Worm (Caenorhabditis elegans): ENCODE measurements around the gene spp-11.

spp-11 gene

ce11 chrII:6365237-6365815 is 41.9 kb downstream of the spp-11 start, which contains the start of the genes ani-2 and clec-88:
Gene ani-2 (minus strand): TSS chrII:6365367.
Gene clec-88 (plus strand): TSS chrII:6365722.
- no peak for TF ChIP-seq nhr-77 (tag; optimal IDR thresholded peaks at IDR 0.05)
- peak; percentile 87 for TF ChIP-seq unc-130 (GFP tag; optimal IDR thresholded peaks at IDR 0.05)
- peak; percentile 64 for TF ChIP-seq lin-38 (GFP tag; IDR thresholded peaks at IDR 0.05)
- no peak for TF ChIP-seq lsy-2 (tag; optimal IDR thresholded peaks at IDR 0.05)

- no peak for TF ChIP-seq lir-3 (tag; optimal IDR thresholded peaks at IDR 0.05)
- TF ChIP-seq F49E8.2 (tag; optimal IDR thresholded peaks at IDR 0.05; ENCODE audit: borderline replicate concordance): no peak
- no peak for TF ChIP-seq nhr-77 (tag; optimal IDR thresholded peaks at IDR 0.05)
- TF ChIP-seq zfp-3 (GFP tag; conservative IDR thresholded peaks at IDR 0.05): no peak
- no peak for TF ChIP-seq nhr-6 (tag; optimal IDR thresholded peaks at IDR 0.05)
- TF ChIP-seq zip-2 (tag; optimal IDR thresholded peaks at IDR 0.05): no peak
- TF ChIP-seq arid-1 (GFP tag; conservative IDR thresholded peaks at IDR 0.05): 0 out of 2 replicates have a peak, but pooled peaks have one; percentile 16
- no peak for TF ChIP-seq nhr-41 (GFP tag; IDR thresholded peaks at IDR 0.05)
- TF ChIP-seq ceh-20 (GFP tag; IDR thresholded peaks at IDR 0.05): peak; percentile 46; the same call in 1 of the 2 replicates
- TF ChIP-seq ctbp-1 (GFP tag; IDR thresholded peaks at IDR 0.05): no peak
- TF ChIP-seq attf-4 (tag; optimal IDR thresholded peaks at IDR 0.05): no peak
- no peak for TF ChIP-seq gei-8 (GFP tag; optimal IDR thresholded peaks at IDR 0.05)
- TF ChIP-seq hmg-1.1 (GFP tag; IDR thresholded peaks at IDR 0.05): peak; percentile 60
- TF ChIP-seq egl-27 (tag; optimal IDR thresholded peaks at IDR 0.05): no peak
- no peak for TF ChIP-seq nhr-48 (tag; optimal IDR thresholded peaks at IDR 0.05)
- no peak for TF ChIP-seq snpc-1.2 (GFP tag; IDR thresholded peaks at IDR 0.05)
- TF ChIP-seq nhr-25 (tag; optimal IDR thresholded peaks at IDR 0.05; ENCODE audit: borderline replicate concordance, insufficient read depth): no peak
- no peak for TF ChIP-seq duxl-1 (tag; optimal IDR thresholded peaks at IDR 0.05; ENCODE audit: poor library complexity)
- peak in 1 of 2 experiments; percentile 8 for TF ChIP-seq hif-1 (tag; optimal IDR thresholded peaks at IDR 0.05)
- TF ChIP-seq saeg-2 (GFP tag; IDR thresholded peaks at IDR 0.05): no peak
- TF ChIP-seq tra-1 (GFP tag; IDR thresholded peaks at IDR 0.05): no peak
- no peak for TF ChIP-seq nhr-10 (tag; optimal IDR thresholded peaks at IDR 0.05)
- no peak for TF ChIP-seq lin-1 (GFP tag; IDR thresholded peaks at IDR 0.05)
- TF ChIP-seq egl-43 (GFP tag; IDR thresholded peaks at IDR 0.05): no peak
- no peak for TF ChIP-seq nhr-237 (tag; optimal IDR thresholded peaks at IDR 0.05)
- no peak for TF ChIP-seq aly-2 (tag; optimal IDR thresholded peaks at IDR 0.05)
- TF ChIP-seq mdl-1 (tag; optimal IDR thresholded peaks at IDR 0.05): peak in 1 of 2 experiments; percentile 30
- peak; percentile 27 for TF ChIP-seq ama-1 (optimal IDR thresholded peaks at IDR 0.05)
- TF ChIP-seq ceh-32 (tag; optimal IDR thresholded peaks at IDR 0.05; ENCODE audit: poor library complexity): no peak
- no peak for TF ChIP-seq dmd-8 (GFP tag; IDR thresholded peaks at IDR 0.05)
- no peak for TF ChIP-seq unc-130 (GFP tag; optimal IDR thresholded peaks at IDR 0.05)
- no peak for TF ChIP-seq F37D6.2 (tag; optimal IDR thresholded peaks at IDR 0.05)
- no peak for TF ChIP-seq F44E2.7 (GFP tag; IDR thresholded peaks at IDR 0.05)
- no peak for TF ChIP-seq ZK337.2 (GFP tag; IDR thresholded peaks at IDR 0.05)
- no peak for TF ChIP-seq ceh-44 (GFP tag; IDR thresholded peaks at IDR 0.05)
- no peak for TF ChIP-seq php-3 (GFP tag; IDR thresholded peaks at IDR 0.05)
- no peak for TF ChIP-seq sdz-12 (GFP tag; optimal IDR thresholded peaks at IDR 0.05)
- no peak for TF ChIP-seq Y105C5A.15 (GFP tag; IDR thresholded peaks at IDR 0.05)
- TF ChIP-seq daf-16 (GFP tag; optimal IDR thresholded peaks at IDR 0.05): no peak
- peak; percentile 67 for TF ChIP-seq daf-16 (tag; optimal IDR thresholded peaks at IDR 0.05)
- TF ChIP-seq zag-1 (tag; optimal IDR thresholded peaks at IDR 0.05): no peak
- TF ChIP-seq ztf-11 (tag; optimal IDR thresholded peaks at IDR 0.05): no peak
- TF ChIP-seq lin-38 (GFP tag; IDR thresholded peaks at IDR 0.05): peak; percentile 81
- no peak for TF ChIP-seq madf-5 (GFP tag; IDR thresholded peaks at IDR 0.05)
- no peak for TF ChIP-seq R02D3.7 (tag; optimal IDR thresholded peaks at IDR 0.05)
- peak; percentile 28 for TF ChIP-seq nhr-28 (tag; optimal IDR thresholded peaks at IDR 0.05)
- TF ChIP-seq daf-8 (GFP tag; IDR thresholded peaks at IDR 0.05): no peak
- TF ChIP-seq lin-39 (tag; optimal IDR thresholded peaks at IDR 0.05): no peak
These were observed 46.4 kb downstream of the spp-11 start, which contains the start of gene K10B2.4 for ce11 chrII:6360822-6361221. Gene K10B2.4 (minus strand): TSS chrII:6360959.

All from whole organism, L4 larva.